Worm (Caenorhabditis elegans) whole organism, young adult: Measurements from ENCODE around the gene Y49E10.25.
A peak's percentile ranks its signal among the peaks of the same experiment; 100 is the strongest.

ENCODE experiments used
- B0019.2 ChIP-seq: fragments of 200-800 bp; sonication (Bioruptor generic); conservative IDR thresholded peaks from 2 replicates; pipeline ENCODE4 v1.3.6; 2022; ENCODE audit warnings: missing genetic modification reagents, missing genetic modification characterization, missing compliant biosample characterization
- B0336.3 ChIP-seq: fragments of 200-800 bp; sonication (Bioruptor generic); IDR thresholded peaks from 2 replicates; pipeline ENCODE4 v1.3.6; 2022; ENCODE audit warnings: missing genetic modification characterization, missing compliant biosample characterization
- C06A6.2 ChIP-seq: fragments of 200-800 bp; sonication (Bioruptor generic); conservative IDR thresholded peaks from 2 replicates; pipeline ENCODE4 v1.3.6; 2022; ENCODE audit warnings: missing genetic modification characterization, missing compliant biosample characterization
- F33H1.4 ChIP-seq: fragments of 200-800 bp; sonication (Bioruptor generic); IDR thresholded peaks from 2 replicates; pipeline ENCODE4 v1.3.6; 2022; ENCODE audit warnings: missing genetic modification reagents, missing genetic modification characterization, missing compliant biosample characterization
- F39B2.1 ChIP-seq: fragments of 200-800 bp; sonication (Bioruptor generic); IDR thresholded peaks from 2 replicates; pipeline ENCODE4 v1.3.6; 2022; ENCODE audit warnings: missing genetic modification reagents, missing genetic modification characterization, missing compliant biosample characterization
- F52B5.7 ChIP-seq: sonication (generic microtip); optimal IDR thresholded peaks from 2 replicates; lab custom pipeline; 2016; ENCODE audit warnings: mild to moderate bottlenecking, missing genetic modification characterization, missing compliant biosample characterization
- F57C9.4 ChIP-seq: sonication (generic microtip); optimal IDR thresholded peaks from 2 replicates; lab custom pipeline; 2017; ENCODE audit warnings: mild to moderate bottlenecking, missing genetic modification characterization, missing compliant biosample characterization
- T07F8.4 ChIP-seq: sonication (generic microtip); optimal IDR thresholded peaks from 2 replicates; lab custom pipeline; 2016; ENCODE audit warnings: mild to moderate bottlenecking, missing genetic modification characterization, moderate library complexity, missing compliant biosample characterization
- Y53G8AR.9 ChIP-seq: fragments of 200-800 bp; sonication (Bioruptor generic); conservative IDR thresholded peaks from 2 replicates; pipeline ENCODE4 v1.3.6; 2022; ENCODE audit warnings: missing genetic modification reagents, missing genetic modification characterization, missing compliant biosample characterization
- Y56A3A.18 ChIP-seq: fragments of 200-800 bp; sonication (Bioruptor generic); IDR thresholded peaks from 2 replicates; pipeline ENCODE4 v1.3.6; 2022; ENCODE audit warnings: missing genetic modification reagents, missing genetic modification characterization, missing compliant biosample characterization
- Y79H2A.3 ChIP-seq: fragments of 200-800 bp; sonication (Bioruptor generic); conservative IDR thresholded peaks from 2 replicates; pipeline ENCODE4 v1.3.6; 2022; ENCODE audit warnings: missing genetic modification reagents, missing genetic modification characterization, missing compliant biosample characterization
- Y95B8A.8 ChIP-seq: fragments of 200-800 bp; sonication (Bioruptor generic); IDR thresholded peaks from 2 replicates; pipeline ENCODE4 v1.3.6; 2022; ENCODE audit warnings: missing genetic modification reagents, missing genetic modification characterization, missing compliant biosample characterization
- ZK185.1 ChIP-seq: sonication (generic microtip); optimal IDR thresholded peaks from 2 replicates; lab custom pipeline; 2016; ENCODE audit warnings: mild to moderate bottlenecking, missing genetic modification characterization, missing compliant biosample characterization; ENCODE audit not compliant: poor library complexity, severe bottlenecking
- ama-1 ChIP-seq, 3 experiments: fragments of 150-350 bp in 1 of 3; sonication (generic microtip) in 2 of 3; optimal IDR thresholded peaks; 2 replicates each; lab custom pipeline; 2014 to 2018; ENCODE audit warnings: missing biosample characterization in 2 of 3, missing genetic modification characterization in 2 of 3, missing genetic modification reagents in 2 of 3
- attf-3 ChIP-seq: fragments of 200-800 bp; sonication (Bioruptor generic); conservative IDR thresholded peaks from 2 replicates; pipeline ENCODE4 v1.3.6; 2022; ENCODE audit warnings: missing genetic modification reagents, missing genetic modification characterization, missing compliant biosample characterization
- bed-1 ChIP-seq: fragments of 200-800 bp; sonication (Bioruptor generic); IDR thresholded peaks from 2 replicates; pipeline ENCODE4 v1.3.6; 2022; ENCODE audit warnings: missing genetic modification reagents, missing genetic modification characterization, missing compliant biosample characterization
- dpff-1 ChIP-seq: sonication (generic microtip); optimal IDR thresholded peaks from 2 replicates; lab custom pipeline; 2017; ENCODE audit warnings: mild to moderate bottlenecking, missing genetic modification characterization, missing compliant biosample characterization
- efl-1 ChIP-seq: fragments of 150-350 bp; optimal IDR thresholded peaks from 2 replicates; lab custom pipeline; 2014; ENCODE audit warnings: missing biosample characterization, missing genetic modification reagents, missing genetic modification characterization
- egl-18 ChIP-seq: fragments of 200-800 bp; sonication (Bioruptor generic); IDR thresholded peaks from 2 replicates; pipeline ENCODE4 v1.3.6; 2022; ENCODE audit warnings: missing genetic modification reagents, missing genetic modification characterization, missing compliant biosample characterization
- egl-44 ChIP-seq: fragments of 200-800 bp; sonication (Bioruptor generic); IDR thresholded peaks from 2 replicates; pipeline ENCODE4 v1.3.6; 2022; ENCODE audit warnings: missing genetic modification reagents, missing genetic modification characterization, missing compliant biosample characterization
- ekl-4 ChIP-seq: fragments of 200-800 bp; sonication (Bioruptor generic); IDR thresholded peaks from 2 replicates; pipeline ENCODE4 v1.3.6; 2022; ENCODE audit warnings: missing genetic modification reagents, missing genetic modification characterization, missing compliant biosample characterization
- hlh-26 ChIP-seq: fragments of 200-800 bp; sonication (Bioruptor generic); conservative IDR thresholded peaks from 2 replicates; pipeline ENCODE4 v1.3.6; 2022; ENCODE audit warnings: missing genetic modification reagents, missing genetic modification characterization, missing compliant biosample characterization
- hmg-1.2 ChIP-seq: fragments of 200-800 bp; sonication (Bioruptor generic); IDR thresholded peaks from 2 replicates; pipeline ENCODE4 v1.3.6; 2022; ENCODE audit warnings: missing genetic modification reagents, missing genetic modification characterization, missing compliant biosample characterization
- hmg-20 ChIP-seq: fragments of 200-800 bp; sonication (Bioruptor generic); IDR thresholded peaks from 2 replicates; pipeline ENCODE4 v1.3.6; 2022; ENCODE audit warnings: missing genetic modification reagents, missing genetic modification characterization, missing compliant biosample characterization
- let-607 ChIP-seq, 2 experiments: fragments of 200-800 bp in 1 of 2; sonication (Bioruptor generic) in 1 of 2; sonication (generic microtip) in 1 of 2; optimal IDR thresholded peaks; 2 replicates each; lab custom pipeline; 2016 to 2018; ENCODE audit warnings: mild to moderate bottlenecking in 2 of 2, missing compliant biosample characterization in 2 of 2, missing genetic modification characterization in 2 of 2, moderate library complexity in 2 of 2, missing genotype in 1 of 2
- lin-35 ChIP-seq, 3 experiments: fragments of 150-350 bp in 2 of 3; sonication (generic microtip) in 1 of 3; optimal IDR thresholded peaks; 2 replicates each; lab custom pipeline; 2014 to 2018; ENCODE audit warnings: missing biosample characterization in 3 of 3, missing genetic modification characterization in 3 of 3, missing genetic modification reagents in 3 of 3
- lir-1 ChIP-seq: fragments of 200-800 bp; sonication (Bioruptor generic); conservative IDR thresholded peaks from 2 replicates; pipeline ENCODE4 v1.3.6; 2022; ENCODE audit warnings: missing genetic modification reagents, missing genetic modification characterization, missing compliant biosample characterization
- lsy-27 ChIP-seq: sonication (generic microtip); optimal IDR thresholded peaks from 2 replicates; lab custom pipeline; 2017; ENCODE audit warnings: missing genetic modification characterization, mild to moderate bottlenecking, missing compliant biosample characterization, antibody characterized with exemption, missing genotype, borderline replicate concordance; ENCODE audit not compliant: insufficient read depth
- mxl-1 ChIP-seq: sonication (generic microtip); optimal IDR thresholded peaks from 2 replicates; lab custom pipeline; 2016; ENCODE audit warnings: missing genetic modification characterization, missing compliant biosample characterization
- nfya-1 ChIP-seq: sonication (generic microtip); optimal IDR thresholded peaks from 2 replicates; lab custom pipeline; 2017; ENCODE audit warnings: antibody characterized with exemption, missing compliant biosample characterization, missing genetic modification characterization, borderline replicate concordance; ENCODE audit not compliant: insufficient read depth
- nhr-120 ChIP-seq: fragments of 200-800 bp; sonication (Bioruptor generic); IDR thresholded peaks from 2 replicates; pipeline ENCODE4 v1.3.6; 2022; ENCODE audit warnings: missing genetic modification characterization, missing compliant biosample characterization
- nhr-27 ChIP-seq: fragments of 200-800 bp; sonication (Bioruptor generic); optimal IDR thresholded peaks from 2 replicates; lab custom pipeline; 2018; ENCODE audit warnings: mild to moderate bottlenecking, missing genetic modification characterization, moderate library complexity, missing compliant biosample characterization
- nhr-80 ChIP-seq: sonication (generic microtip); optimal IDR thresholded peaks from 2 replicates; lab custom pipeline; 2016; ENCODE audit warnings: missing genetic modification characterization, missing compliant biosample characterization
- rec-8 ChIP-seq, 2 experiments: sonication (generic microtip); optimal IDR thresholded peaks; 2 replicates each; lab custom pipeline; 2016; ENCODE audit warnings: mild to moderate bottlenecking in 2 of 2, missing genetic modification characterization in 2 of 2, missing genetic modification reagents in 2 of 2, missing genotype in 2 of 2, missing biosample characterization in 1 of 2, missing compliant biosample characterization in 1 of 2, moderate library complexity in 1 of 2
- rpc-1 ChIP-seq, 2 experiments: fragments of 150-350 bp in 1 of 2; sonication (generic microtip) in 1 of 2; optimal IDR thresholded peaks; 2 replicates each; lab custom pipeline; 2014 to 2018; ENCODE audit warnings: missing biosample characterization in 1 of 2, missing genetic modification characterization in 1 of 2, missing genetic modification reagents in 1 of 2, missing genotype in 1 of 2
- snpc-1.1 ChIP-seq: sonication (generic microtip); optimal IDR thresholded peaks from 2 replicates; lab custom pipeline; 2017; ENCODE audit warnings: missing genetic modification characterization, mild to moderate bottlenecking, missing compliant biosample characterization, antibody characterized with exemption, moderate library complexity, missing genotype, missing genetic modification reagents; ENCODE audit not compliant: insufficient read depth
- snpc-1.3 ChIP-seq: sonication (generic microtip); optimal IDR thresholded peaks from 2 replicates; lab custom pipeline; 2017; ENCODE audit warnings: missing genetic modification characterization, mild to moderate bottlenecking, missing compliant biosample characterization, antibody characterized with exemption, moderate library complexity, missing genotype, missing genetic modification reagents; ENCODE audit not compliant: insufficient read depth
- snpc-3.4 ChIP-seq: sonication (generic microtip); optimal IDR thresholded peaks from 2 replicates; lab custom pipeline; 2017; ENCODE audit warnings: missing genetic modification characterization, mild to moderate bottlenecking, missing compliant biosample characterization, antibody characterized with exemption, moderate library complexity, missing genotype, missing genetic modification reagents
- somi-1 ChIP-seq: fragments of 200-800 bp; sonication (Bioruptor generic); optimal IDR thresholded peaks from 2 replicates; lab custom pipeline; 2018; ENCODE audit warnings: mild to moderate bottlenecking, missing genetic modification characterization, missing compliant biosample characterization
- unc-130 ChIP-seq: sonication (generic microtip); optimal IDR thresholded peaks from 2 replicates; lab custom pipeline; 2016; ENCODE audit warnings: missing genetic modification reagents, missing genetic modification characterization, missing compliant biosample characterization
- unc-62 ChIP-seq: fragments of 150-350 bp; optimal IDR thresholded peaks from 2 replicates; lab custom pipeline; 2014; ENCODE audit warnings: missing biosample characterization, missing genetic modification reagents, missing genetic modification characterization
- xnd-1 ChIP-seq: sonication (generic microtip); optimal IDR thresholded peaks from 2 replicates; lab custom pipeline; 2016; ENCODE audit warnings: missing genotype, missing genetic modification reagents, missing genetic modification characterization, missing compliant biosample characterization
- zfh-2 ChIP-seq: fragments of 200-800 bp; sonication (Bioruptor generic); conservative IDR thresholded peaks from 2 replicates; pipeline ENCODE4 v1.3.6; 2022; ENCODE audit warnings: missing genetic modification reagents, missing genetic modification characterization, missing compliant biosample characterization
- ztf-26 ChIP-seq: sonication (generic microtip); optimal IDR thresholded peaks from 2 replicates; lab custom pipeline; 2017; ENCODE audit warnings: missing genetic modification characterization, missing compliant biosample characterization
- ztf-3 ChIP-seq: fragments of 200-800 bp; sonication (Bioruptor generic); optimal IDR thresholded peaks from 2 replicates; lab custom pipeline; 2018; ENCODE audit warnings: mild to moderate bottlenecking, missing genetic modification characterization, missing compliant biosample characterization
- ztf-6 ChIP-seq: fragments of 200-800 bp; sonication (Bioruptor generic); IDR thresholded peaks from 2 replicates; pipeline ENCODE4 v1.3.6; 2022; ENCODE audit warnings: missing genetic modification reagents, missing genetic modification characterization, missing compliant biosample characterization

Y49E10.25 gene

DNA sequence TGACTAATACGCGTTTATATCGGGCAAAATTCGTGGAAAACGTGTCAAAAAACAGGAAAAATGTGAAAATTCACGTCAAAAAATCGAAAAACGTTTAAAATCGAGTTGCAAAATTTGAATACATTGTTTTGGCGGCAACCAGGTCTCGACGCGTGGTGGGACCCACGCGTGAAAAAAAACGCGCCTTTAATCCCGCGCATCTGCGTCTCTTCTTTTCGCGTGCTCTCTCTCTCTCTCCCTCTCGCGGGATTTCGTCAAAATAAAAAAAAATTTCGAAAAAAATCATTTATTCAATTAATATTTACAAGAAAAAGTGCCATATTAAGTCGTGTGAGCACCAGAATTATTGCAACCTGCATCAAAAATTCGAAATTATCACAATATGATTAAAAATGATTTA is 38.6 kb downstream of the Y49E10.25 start, which contains the start of gene ani-1 (continued):
- no peak for TF ChIP-seq lsy-27 (tag; lab: Kevin White, UChicago)
- no peak for TF ChIP-seq let-607 (tag; optimal IDR thresholded peaks at IDR 0.05; lab: Kevin White, UChicago)
- TF ChIP-seq rpc-1 (optimal IDR thresholded peaks at IDR 0.05; lab: Kevin White, UChicago) = no peak
- TF ChIP-seq rpc-1 (tag; optimal IDR thresholded peaks at IDR 0.05; lab: Kevin White, UChicago) = no peak
- TF ChIP-seq attf-3 (GFP tag; lab: Robert Waterston, UW) = no peak
- TF ChIP-seq Y56A3A.18 (GFP tag; lab: Robert Waterston, UW) = no peak
- TF ChIP-seq zfh-2 = peak; percentile 52; the same call in 1 of the 2 replicates
- peak; percentile 68 for TF ChIP-seq snpc-1.3
- TF ChIP-seq nhr-120 (GFP tag; lab: Robert Waterston, UW) = no peak
- TF ChIP-seq Y95B8A.8 (GFP tag; lab: Robert Waterston, UW) = peak; percentile 73; the same call in 1 of the 2 replicates
- no peak for TF ChIP-seq ama-1 (optimal IDR thresholded peaks at IDR 0.05; lab: Kevin White, UChicago)
- TF ChIP-seq ama-1 (GFP tag; optimal IDR thresholded peaks at IDR 0.05; lab: Kevin White, UChicago) = no peak
- TF ChIP-seq F39B2.1 (GFP tag; lab: Robert Waterston, UW) = no peak
- TF ChIP-seq xnd-1 (tag; lab: Kevin White, UChicago) = peak; percentile 72
- no peak for TF ChIP-seq unc-62 (GFP tag; lab: Kevin White, UChicago)
- no peak for TF ChIP-seq egl-44 (GFP tag; lab: Robert Waterston, UW)
- TF ChIP-seq rec-8 (tag; optimal IDR thresholded peaks at IDR 0.05; lab: Kevin White, UChicago) = no peak
- TF ChIP-seq hlh-26 (GFP tag; lab: Robert Waterston, UW) = no peak
- peak; percentile 68 for TF ChIP-seq snpc-3.4
- TF ChIP-seq snpc-1.1 (tag; lab: Kevin White, UChicago) = peak; percentile 56
- no peak for TF ChIP-seq hmg-20 (GFP tag; lab: Robert Waterston, UW)
- no peak for TF ChIP-seq ZK185.1 (tag; lab: Kevin White, UChicago)
- TF ChIP-seq ztf-3 (GFP tag; lab: Kevin White, UChicago) = no peak
- no peak for TF ChIP-seq mxl-1
- peak; percentile 61 for TF ChIP-seq ekl-4 (GFP tag; lab: Robert Waterston, UW)
- TF ChIP-seq dpff-1 (tag; lab: Kevin White, UChicago) = no peak
- TF ChIP-seq egl-18 (GFP tag; lab: Robert Waterston, UW) = no peak
- peak; percentile 47 for TF ChIP-seq unc-130 (GFP tag; lab: Kevin White, UChicago)
- peak; percentile 62 for TF ChIP-seq B0336.3 (GFP tag; lab: Robert Waterston, UW)
- no peak for TF ChIP-seq bed-1
- TF ChIP-seq C06A6.2 (GFP tag; lab: Robert Waterston, UW) = peak; percentile 32; the same call in 1 of the 2 replicates
- peak; percentile 57; the same call in 1 of the 2 replicates for TF ChIP-seq Y53G8AR.9
- TF ChIP-seq lin-35 (GFP tag; optimal IDR thresholded peaks at IDR 0.05; lab: Kevin White, UChicago) = peak in 2 of 3 experiments; percentile 30 to 65
- TF ChIP-seq lir-1 = no peak; the same call in 1 of the 2 replicates
- TF ChIP-seq ztf-6 = no peak
- TF ChIP-seq F33H1.4 (GFP tag; lab: Robert Waterston, UW) = peak; percentile 94
- TF ChIP-seq Y79H2A.3 (GFP tag; lab: Robert Waterston, UW) = no peak; the same call in 1 of the 2 replicates
- no peak for TF ChIP-seq ztf-26 (tag; lab: Kevin White, UChicago)
- peak; percentile 97 for TF ChIP-seq hmg-1.2 (GFP tag; lab: Robert Waterston, UW)
- TF ChIP-seq F57C9.4 (tag; lab: Kevin White, UChicago) = no peak
- peak; percentile 91 for TF ChIP-seq efl-1 (GFP tag; lab: Kevin White, UChicago)
- TF ChIP-seq nhr-27 (tag; lab: Kevin White, UChicago) = no peak
- no peak for TF ChIP-seq T07F8.4 (tag; lab: Kevin White, UChicago)
- TF ChIP-seq nhr-80 (tag; lab: Kevin White, UChicago) = no peak
- no peak for TF ChIP-seq nfya-1 (tag; lab: Kevin White, UChicago)
- no peak for TF ChIP-seq somi-1 (GFP tag; lab: Kevin White, UChicago)
- peak; percentile 80 for TF ChIP-seq B0019.2
- TF ChIP-seq F52B5.7 (tag; lab: Kevin White, UChicago) = peak; percentile 20
